Worm (Caenorhabditis elegans) whole organism, L2 larva: ENCODE measurements around the gene C02F5.3.

Source experiments
- C34F6.9 ChIP-seq: fragments of 150-350 bp; optimal IDR thresholded peaks from 2 replicates; lab custom pipeline; 2014; ENCODE audit warnings: missing biosample characterization, missing genetic modification characterization
- R02D3.7 ChIP-seq: fragments of 150-350 bp; optimal IDR thresholded peaks from 2 replicates; lab custom pipeline; 2014; ENCODE audit warnings: missing biosample characterization, missing genetic modification characterization
- Y55F3AM.14 ChIP-seq: fragments of 200-800 bp; sonication (Bioruptor generic); optimal IDR thresholded peaks from 2 replicates; lab custom pipeline; 2018; ENCODE audit warnings: mild to moderate bottlenecking, missing genetic modification characterization, missing compliant biosample characterization
- ZK546.5 ChIP-seq: sonication (generic microtip); optimal IDR thresholded peaks from 2 replicates; lab custom pipeline; 2017; ENCODE audit warnings: missing biosample characterization, missing genetic modification characterization
- alr-1 ChIP-seq: fragments of 150-350 bp; optimal IDR thresholded peaks from 2 replicates; lab custom pipeline; 2014; ENCODE audit warnings: missing biosample characterization, missing genetic modification characterization
- ama-1 ChIP-seq: fragments of 150-350 bp; optimal IDR thresholded peaks from 2 replicates; lab custom pipeline; 2018; ENCODE audit warnings: inconsistent platforms
- blmp-1 ChIP-seq: sonication (generic microtip); optimal IDR thresholded peaks from 2 replicates; lab custom pipeline; 2017; ENCODE audit warnings: missing genetic modification characterization, mild to moderate bottlenecking, missing compliant biosample characterization, antibody characterized with exemption, moderate library complexity; ENCODE audit not compliant: insufficient read depth
- crh-2 ChIP-seq: sonication (generic microtip); optimal IDR thresholded peaks from 2 replicates; lab custom pipeline; 2017; ENCODE audit warnings: missing biosample characterization, missing genetic modification characterization
- elt-1 ChIP-seq: fragments of 150-350 bp; optimal IDR thresholded peaks from 2 replicates; lab custom pipeline; 2014; ENCODE audit warnings: missing biosample characterization, missing genetic modification characterization
- elt-3 ChIP-seq: sonication (generic microtip); optimal IDR thresholded peaks from 2 replicates; lab custom pipeline; 2017; ENCODE audit warnings: missing biosample characterization, missing genetic modification characterization
- fos-1 ChIP-seq: fragments of 150-350 bp; optimal IDR thresholded peaks from 2 replicates; lab custom pipeline; 2014; ENCODE audit warnings: missing biosample characterization, missing genetic modification characterization
- gmeb-1 ChIP-seq: fragments of 150-350 bp; optimal IDR thresholded peaks from 2 replicates; lab custom pipeline; 2014; ENCODE audit warnings: missing biosample characterization, missing genetic modification characterization
- lin-11 ChIP-seq: fragments of 150-350 bp; sonication (generic microtip); optimal IDR thresholded peaks from 2 replicates; lab custom pipeline; 2014; ENCODE audit warnings: missing biosample characterization, missing genetic modification characterization, inconsistent platforms, mixed read lengths
- lin-13 ChIP-seq: fragments of 150-350 bp; optimal IDR thresholded peaks from 2 replicates; lab custom pipeline; 2014; ENCODE audit warnings: missing biosample characterization, missing genetic modification reagents, missing genetic modification characterization
- lin-39 ChIP-seq: fragments of 150-350 bp; optimal IDR thresholded peaks from 2 replicates; lab custom pipeline; 2014; ENCODE audit warnings: missing biosample characterization, missing genetic modification reagents, missing genetic modification characterization
- lsy-2 ChIP-seq, 2 experiments: fragments of 150-350 bp in 1 of 2; sonication (generic microtip) in 1 of 2; optimal IDR thresholded peaks; 2 replicates each; lab custom pipeline; 2014 to 2017; ENCODE audit warnings: missing biosample characterization in 2 of 2, missing genetic modification characterization in 2 of 2
- mbf-1 ChIP-seq: sonication (generic microtip); optimal IDR thresholded peaks from 2 replicates; lab custom pipeline; 2017; ENCODE audit warnings: missing biosample characterization, missing genetic modification characterization
- mdl-1 ChIP-seq, 2 experiments: fragments of 150-350 bp in 1 of 2; sonication (generic microtip) in 1 of 2; optimal IDR thresholded peaks; 2 replicates each; lab custom pipeline; 2017; ENCODE audit warnings: missing biosample characterization in 2 of 2, missing genetic modification characterization in 2 of 2
- nhr-12 ChIP-seq: fragments of 150-350 bp; optimal IDR thresholded peaks from 2 replicates; lab custom pipeline; 2014; ENCODE audit warnings: missing biosample characterization, missing genetic modification characterization
- nhr-129 ChIP-seq: fragments of 150-350 bp; optimal IDR thresholded peaks from 2 replicates; lab custom pipeline; 2014; ENCODE audit warnings: missing biosample characterization, missing genetic modification characterization
- nhr-21 ChIP-seq: fragments of 150-350 bp; optimal IDR thresholded peaks from 2 replicates; lab custom pipeline; 2014; ENCODE audit warnings: missing biosample characterization, missing genetic modification characterization
- nhr-237 ChIP-seq: fragments of 150-350 bp; optimal IDR thresholded peaks from 2 replicates; lab custom pipeline; 2014; ENCODE audit warnings: missing biosample characterization, missing genetic modification characterization
- nhr-25 ChIP-seq: fragments of 150-350 bp; sonication (generic microtip); optimal IDR thresholded peaks from 3 replicates; lab custom pipeline; 2014; ENCODE audit warnings: missing biosample characterization, missing genetic modification characterization
- nhr-6 ChIP-seq: fragments of 150-350 bp; optimal IDR thresholded peaks from 2 replicates; lab custom pipeline; 2014; ENCODE audit warnings: missing biosample characterization, missing genetic modification characterization
- peb-1 ChIP-seq: fragments of 150-350 bp; optimal IDR thresholded peaks from 2 replicates; lab custom pipeline; 2014; ENCODE audit warnings: missing biosample characterization, missing genetic modification characterization
- sma-3 ChIP-seq: sonication (generic microtip); optimal IDR thresholded peaks from 2 replicates; lab custom pipeline; 2016; ENCODE audit warnings: missing genetic modification reagents, missing genetic modification characterization, missing compliant biosample characterization
- sma-9 ChIP-seq, 2 experiments: fragments of 150-350 bp in 1 of 2; sonication (generic microtip) in 1 of 2; optimal IDR thresholded peaks; 2 replicates each; lab custom pipeline; 2014 to 2016; ENCODE audit warnings: missing genetic modification characterization in 2 of 2, mild to moderate bottlenecking in 1 of 2, missing biosample characterization in 1 of 2, missing compliant biosample characterization in 1 of 2, missing genetic modification reagents in 1 of 2, moderate library complexity in 1 of 2
- zag-1 ChIP-seq: fragments of 150-350 bp; optimal IDR thresholded peaks from 2 replicates; lab custom pipeline; 2014; ENCODE audit warnings: missing biosample characterization, missing genetic modification characterization
- ztf-1 ChIP-seq: fragments of 200-800 bp; sonication (Bioruptor generic); conservative IDR thresholded peaks from 2 replicates; pipeline ENCODE4 v1.3.6; 2022; ENCODE audit warnings: missing genetic modification characterization, missing compliant biosample characterization
- ztf-11 ChIP-seq: sonication (generic microtip); optimal IDR thresholded peaks from 2 replicates; lab custom pipeline; 2017; ENCODE audit warnings: missing biosample characterization, missing genetic modification characterization
- ztf-4 ChIP-seq: fragments of 150-350 bp; optimal IDR thresholded peaks from 2 replicates; lab custom pipeline; 2014; ENCODE audit warnings: missing biosample characterization, missing genetic modification characterization

C02F5.3 gene

ce11 chrIII:8227511-8227910 lies 18.2 kb upstream of the C02F5.3 start, which contains the start of gene fbxl-1 (continued):
- TF ChIP-seq elt-3 (tag; lab: Kevin White, UChicago) (no peak), ZK546.5 (tag; lab: Kevin White, UChicago) (no peak), nhr-237 (tag; lab: Kevin White, UChicago) (no peak), sma-3 (GFP tag; lab: Kevin White, UChicago) (peak; percentile 53)
- TF ChIP-seq, all 48 proteins: peak for 23

- no peak for TF ChIP-seq mdl-1 (tag; optimal IDR thresholded peaks at IDR 0.05; lab: Kevin White, UChicago)
- no peak for TF ChIP-seq ztf-11 (tag; lab: Kevin White, UChicago)
- TF ChIP-seq nhr-25, result peak; percentile 44
- TF ChIP-seq zag-1 (tag; lab: Kevin White, UChicago), result no peak
- no peak for TF ChIP-seq lin-11 (tag; lab: Kevin White, UChicago)
- TF ChIP-seq elt-3 (tag; lab: Kevin White, UChicago), result no peak
Measured at ce11 chrIII:8228916-8229315, 16.8 kb upstream of the C02F5.3 start.

ce11 chrIII:8229480-8229879 lies 16.2 kb upstream of the C02F5.3 start:
- no peak for TF ChIP-seq nhr-237 (tag; lab: Kevin White, UChicago)
- TF ChIP-seq crh-2 (tag; lab: Kevin White, UChicago), result peak; percentile 42
- peak in 1 of 2 experiments; percentile 57 for TF ChIP-seq lsy-2 (tag; optimal IDR thresholded peaks at IDR 0.05; lab: Kevin White, UChicago)
- TF ChIP-seq nhr-129 (tag; lab: Kevin White, UChicago), result peak; percentile 2
- TF ChIP-seq C34F6.9 (tag; lab: Kevin White, UChicago), result peak; percentile 48
- TF ChIP-seq ama-1, result no peak
- peak; percentile 41 for TF ChIP-seq nhr-6 (tag; lab: Kevin White, UChicago)
- TF ChIP-seq sma-9 (GFP tag; optimal IDR thresholded peaks at IDR 0.05; lab: Kevin White, UChicago), result peak; percentile 8
- no peak for TF ChIP-seq sma-9 (tag; optimal IDR thresholded peaks at IDR 0.05; lab: Kevin White, UChicago)
- no peak for TF ChIP-seq peb-1
- no peak for TF ChIP-seq ztf-1 (GFP tag; lab: Robert Waterston, UW)

- no peak for TF ChIP-seq lin-13
- no peak for TF ChIP-seq ZK546.5 (tag; lab: Kevin White, UChicago)
- no peak for TF ChIP-seq R02D3.7 (tag; lab: Kevin White, UChicago)
- no peak for TF ChIP-seq alr-1 (tag; lab: Kevin White, UChicago)
- TF ChIP-seq nhr-6 (tag; lab: Kevin White, UChicago), result no peak
- no peak for TF ChIP-seq blmp-1 (tag; lab: Kevin White, UChicago)
- no peak for TF ChIP-seq zag-1 (tag; lab: Kevin White, UChicago)
- TF ChIP-seq ztf-4 (tag; lab: Kevin White, UChicago), result no peak
- no peak for TF ChIP-seq lin-39
- TF ChIP-seq, all 48 proteins: peak for 0
Measured at ce11 chrIII:8232634-8233033, 13.1 kb upstream of the C02F5.3 start, which contains the start of gene henn-1. Gene henn-1, plus strand, starts transcription at chrIII:8232651.

ce11 chrIII:8235358-8235757 lies 10.3 kb upstream of the C02F5.3 start, which contains the start of gene C02F5.14:
Gene C02F5.14, minus strand, starts transcription at chrIII:8235514.
- no peak for TF ChIP-seq nhr-237 (tag; lab: Kevin White, UChicago)
- TF ChIP-seq zag-1 (tag; lab: Kevin White, UChicago), result no peak
- TF ChIP-seq mbf-1 (tag; lab: Kevin White, UChicago), result no peak
- TF ChIP-seq Y55F3AM.14, result no peak
- TF ChIP-seq nhr-12, result no peak
- no peak for TF ChIP-seq gmeb-1 (tag; lab: Kevin White, UChicago)
- no peak for TF ChIP-seq crh-2 (tag; lab: Kevin White, UChicago)
- no peak for TF ChIP-seq blmp-1 (tag; lab: Kevin White, UChicago)

ce11 chrIII:8235880-8236279 lies 9.8 kb upstream of the C02F5.3 start, which contains the start of gene C02F5.5:
Gene C02F5.5, plus strand, starts transcription at chrIII:8236180.
- TF ChIP-seq elt-1 (tag; lab: Kevin White, UChicago) (no peak), ztf-1 (GFP tag; lab: Robert Waterston, UW) (no peak)

- TF ChIP-seq nhr-21 (tag; lab: Kevin White, UChicago) (no peak), lsy-2 (tag; optimal IDR thresholded peaks at IDR 0.05; lab: Kevin White, UChicago) (peak in 1 of 2 experiments; percentile 2), elt-3 (tag; lab: Kevin White, UChicago) (no peak), Y55F3AM.14 (no peak), fos-1 (tag; lab: Kevin White, UChicago) (peak; percentile 93), gmeb-1 (tag; lab: Kevin White, UChicago) (peak; percentile 3), blmp-1 (tag; lab: Kevin White, UChicago) (no peak)
Measured at ce11 chrIII:8237827-8238226, 7.9 kb upstream of the C02F5.3 start, which contains the start of gene tsp-2. Gene tsp-2, minus strand, starts transcription at chrIII:8237935.
